Worm (Caenorhabditis elegans) whole organism, L4/young adult: ENCODE measurements around the gene nos-1.

Experiments used
- dao-5 ChIP-seq: sonication (generic microtip); optimal IDR thresholded peaks from 2 replicates; lab custom pipeline; 2016; ENCODE audit warnings: missing genotype, missing genetic modification characterization, moderate library complexity, missing compliant biosample characterization
- him-1 ChIP-seq: sonication (generic microtip); optimal IDR thresholded peaks from 2 replicates; lab custom pipeline; 2016; ENCODE audit warnings: missing genotype, missing genetic modification reagents, missing genetic modification characterization, missing compliant biosample characterization

- TF ChIP-seq him-1 (tag; lab: Kevin White, UChicago) (no peak), dao-5 (tag; lab: Kevin White, UChicago) (no peak)
Observed at ce11 chrII:10988575-10988974, 35.6 kb upstream of the nos-1 start.
